Worm (Caenorhabditis elegans): ENCODE data around the gene msp-49.
"Not testable (repeated sequence)": the region's sequence is repeated elsewhere in the genome, so short reads cannot be mapped to it uniquely, and the experiment has no call there.

The msp-49 gene

DNA sequence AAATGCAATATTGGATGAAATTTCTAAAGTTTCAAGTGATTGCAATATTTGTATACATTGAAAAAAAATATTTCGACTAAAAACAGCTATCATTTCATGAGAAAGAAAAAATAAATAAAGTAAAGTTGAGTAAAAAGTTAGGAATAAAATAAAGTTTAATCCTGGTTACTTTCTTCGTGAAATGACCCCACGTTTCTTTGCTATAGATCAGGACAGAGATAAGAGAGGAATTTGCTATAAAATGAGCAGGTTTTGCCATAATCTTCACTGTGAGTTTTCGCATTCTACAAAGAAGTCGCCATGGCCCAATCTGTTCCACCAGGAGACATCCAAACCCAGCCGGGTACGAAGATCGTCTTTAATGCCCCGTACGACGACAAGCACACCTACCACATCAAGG is at the start of gene msp-49:
TSS of gene msp-49 (plus strand) at position 301 of the 400 bp plus-strand sequence.
- TF ChIP-seq ztf-23 (GFP tag; IDR thresholded peaks at IDR 0.05) = no peak
- TF ChIP-seq tab-1 (GFP tag; IDR thresholded peaks at IDR 0.05) = no peak
- TF ChIP-seq klf-2 (GFP tag; conservative IDR thresholded peaks at IDR 0.05) = no peak
- TF ChIP-seq T22C8.4 (GFP tag; IDR thresholded peaks at IDR 0.05) = no peak
- TF ChIP-seq ztf-29 (GFP tag; IDR thresholded peaks at IDR 0.05) = no peak

ce11 chrII:5148349-5148748 is 45.8 kb upstream of the msp-49 start, which contains the start of gene F58A6.5:
Gene F58A6.5, minus strand, starts transcription at chrII:5148449.
- TF ChIP-seq ref-1 (GFP tag; conservative IDR thresholded peaks at IDR 0.05) = no peak
- no peak for TF ChIP-seq ztf-23 (GFP tag; IDR thresholded peaks at IDR 0.05)
- TF ChIP-seq T22C8.4 (GFP tag; IDR thresholded peaks at IDR 0.05) = no peak
- TF ChIP-seq flt-1 (GFP tag; IDR thresholded peaks at IDR 0.05) = no peak
- TF ChIP-seq cog-1 (tag; optimal IDR thresholded peaks at IDR 0.05) = no peak
- no peak for TF ChIP-seq ztf-29 (GFP tag; IDR thresholded peaks at IDR 0.05)
- TF ChIP-seq klf-2 (GFP tag; conservative IDR thresholded peaks at IDR 0.05) = no peak
- no peak for TF ChIP-seq tab-1 (GFP tag; IDR thresholded peaks at IDR 0.05)
- no peak for TF ChIP-seq med-1 (GFP tag; optimal IDR thresholded peaks at IDR 0.05; ENCODE audit: insufficient read depth)

- no peak for TF ChIP-seq T22C8.4 (GFP tag; IDR thresholded peaks at IDR 0.05)
- no peak for TF ChIP-seq ztf-23 (GFP tag; IDR thresholded peaks at IDR 0.05)
- no peak for TF ChIP-seq tab-1 (GFP tag; IDR thresholded peaks at IDR 0.05)
- TF ChIP-seq flt-1 (GFP tag; IDR thresholded peaks at IDR 0.05) = no peak
- TF ChIP-seq med-1 (GFP tag; optimal IDR thresholded peaks at IDR 0.05; ENCODE audit: insufficient read depth) = no peak
- TF ChIP-seq ztf-29 (GFP tag; IDR thresholded peaks at IDR 0.05) = no peak
- TF ChIP-seq klf-2 (GFP tag; conservative IDR thresholded peaks at IDR 0.05) = no peak
These were observed 43.3 kb upstream of the msp-49 start, which contains the start of gene srb-16 for ce11 chrII:5150829-5151228. Gene srb-16, minus strand, starts transcription at chrII:5150929.

DNA sequence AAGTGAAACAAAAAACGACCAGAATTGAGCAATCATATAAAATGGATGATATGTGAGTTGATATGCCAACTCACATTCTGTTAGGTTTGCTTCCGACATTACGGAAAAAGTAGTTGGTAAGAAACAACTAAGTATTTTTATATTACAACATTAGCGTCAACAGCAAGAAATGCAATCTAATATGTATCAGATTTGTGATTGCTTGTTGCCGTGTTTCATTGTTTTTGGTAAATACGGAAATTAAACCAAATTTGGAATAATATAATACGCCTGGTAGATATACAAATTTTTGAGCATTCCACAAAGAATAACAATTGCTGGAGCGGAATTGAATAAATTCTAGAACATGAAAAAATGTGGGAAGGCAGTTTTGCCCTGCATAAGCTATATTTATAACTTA is 39.6 kb upstream of the msp-49 start, which contains the start of gene srb-12:
TSS of gene srb-12 (minus strand) at position 101 of the 400 bp plus-strand sequence.
- TF ChIP-seq T22C8.4 (GFP tag; IDR thresholded peaks at IDR 0.05) = no peak

- TF ChIP-seq T22C8.4 (GFP tag; IDR thresholded peaks at IDR 0.05) (no peak), ref-1 (GFP tag; conservative IDR thresholded peaks at IDR 0.05) (no peak), ztf-23 (GFP tag; IDR thresholded peaks at IDR 0.05) (no peak), tab-1 (GFP tag; IDR thresholded peaks at IDR 0.05) (no peak), med-1 (GFP tag; optimal IDR thresholded peaks at IDR 0.05; ENCODE audit: insufficient read depth) (no peak), flt-1 (GFP tag; IDR thresholded peaks at IDR 0.05) (no peak), ztf-29 (GFP tag; IDR thresholded peaks at IDR 0.05) (no peak), cog-1 (tag; optimal IDR thresholded peaks at IDR 0.05) (no peak), klf-2 (GFP tag; conservative IDR thresholded peaks at IDR 0.05) (no peak)
These were observed 37.2 kb upstream of the msp-49 start, which contains the start of gene msp-45 for ce11 chrII:5156983-5157382. Gene msp-45, minus strand, starts transcription at chrII:5157083.

- TF ChIP-seq flt-1 (GFP tag; IDR thresholded peaks at IDR 0.05) = no peak
- no peak for TF ChIP-seq tab-1 (GFP tag; IDR thresholded peaks at IDR 0.05)
- no peak for TF ChIP-seq ztf-29 (GFP tag; IDR thresholded peaks at IDR 0.05)
- no peak for TF ChIP-seq ref-1 (GFP tag; conservative IDR thresholded peaks at IDR 0.05)
- TF ChIP-seq T22C8.4 (GFP tag; IDR thresholded peaks at IDR 0.05) = no peak
- no peak for TF ChIP-seq cog-1 (tag; optimal IDR thresholded peaks at IDR 0.05)
- TF ChIP-seq med-1 (GFP tag; optimal IDR thresholded peaks at IDR 0.05; ENCODE audit: insufficient read depth) = no peak
- no peak for TF ChIP-seq ztf-23 (GFP tag; IDR thresholded peaks at IDR 0.05)
- TF ChIP-seq klf-2 (GFP tag; conservative IDR thresholded peaks at IDR 0.05) = no peak
These were observed 36.6 kb upstream of the msp-49 start, which contains the start of gene srb-13 for ce11 chrII:5157525-5157924. Gene srb-13, minus strand, starts transcription at chrII:5157625.

ce11 chrII:5158774-5159173 is 35.4 kb upstream of the msp-49 start, which contains the start of gene F58A6.9:
Gene F58A6.9, minus strand, starts transcription at chrII:5158874.
- not testable (repeated sequence) for TF ChIP-seq cog-1 (tag; optimal IDR thresholded peaks at IDR 0.05); klf-2 (GFP tag; conservative IDR thresholded peaks at IDR 0.05); ref-1 (GFP tag; conservative IDR thresholded peaks at IDR 0.05)

- TF ChIP-seq med-1 (GFP tag; optimal IDR thresholded peaks at IDR 0.05; ENCODE audit: insufficient read depth) = no peak
- no peak for TF ChIP-seq ztf-29 (GFP tag; IDR thresholded peaks at IDR 0.05)
- no peak for TF ChIP-seq flt-1 (GFP tag; IDR thresholded peaks at IDR 0.05)
- TF ChIP-seq ztf-23 (GFP tag; IDR thresholded peaks at IDR 0.05) = no peak
- no peak for TF ChIP-seq tab-1 (GFP tag; IDR thresholded peaks at IDR 0.05)
- TF ChIP-seq cog-1 (tag; optimal IDR thresholded peaks at IDR 0.05) = no peak
- no peak for TF ChIP-seq ref-1 (GFP tag; conservative IDR thresholded peaks at IDR 0.05)
These were observed 33.1 kb upstream of the msp-49 start, which contains the start of gene C27D6.11 for ce11 chrII:5161102-5161501. Gene C27D6.11, minus strand, starts transcription at chrII:5161202.

- TF ChIP-seq flt-1 (GFP tag; IDR thresholded peaks at IDR 0.05) (no peak), ref-1 (GFP tag; conservative IDR thresholded peaks at IDR 0.05) (no peak), klf-2 (GFP tag; conservative IDR thresholded peaks at IDR 0.05) (no peak), ztf-29 (GFP tag; IDR thresholded peaks at IDR 0.05) (no peak), cog-1 (tag; optimal IDR thresholded peaks at IDR 0.05) (no peak), med-1 (GFP tag; optimal IDR thresholded peaks at IDR 0.05; ENCODE audit: insufficient read depth) (no peak), tab-1 (GFP tag; IDR thresholded peaks at IDR 0.05) (no peak), T22C8.4 (GFP tag; IDR thresholded peaks at IDR 0.05) (no peak), ztf-23 (GFP tag; IDR thresholded peaks at IDR 0.05) (no peak)
These were observed 30.9 kb upstream of the msp-49 start, which contains the start of gene srb-5 for ce11 chrII:5163283-5163682. Gene srb-5, minus strand, starts transcription at chrII:5163383.

ce11 chrII:5166738-5167137 is 27.4 kb upstream of the msp-49 start, which contains the start of gene srb-3:
Gene srb-3, minus strand, starts transcription at chrII:5166838.
- TF ChIP-seq T22C8.4 (GFP tag; IDR thresholded peaks at IDR 0.05) (no peak), tab-1 (GFP tag; IDR thresholded peaks at IDR 0.05) (no peak)

DNA sequence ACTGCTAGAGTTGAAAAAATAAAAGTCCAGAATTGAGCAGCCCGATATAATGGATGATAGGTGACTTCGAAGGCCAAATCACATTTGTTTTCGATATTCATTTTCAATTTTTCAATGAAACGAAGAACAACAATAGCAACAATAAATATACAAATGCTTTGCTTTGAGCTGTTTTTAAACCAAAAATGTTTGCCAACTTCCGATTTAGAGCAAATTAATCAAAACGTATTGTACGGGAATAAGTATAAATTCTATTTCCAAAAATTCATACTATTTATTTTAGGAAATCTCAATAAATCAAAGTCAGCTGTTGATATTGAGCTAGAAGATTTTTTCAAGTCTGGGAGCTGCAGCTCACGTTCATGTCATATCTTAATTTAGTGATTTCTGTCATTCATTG is 23.2 kb upstream of the msp-49 start, which contains the start of gene srb-1:
TSS of gene srb-1 (minus strand) at position 101 of the 400 bp plus-strand sequence.
- no peak for TF ChIP-seq T22C8.4 (GFP tag; IDR thresholded peaks at IDR 0.05)
- no peak for TF ChIP-seq klf-2 (GFP tag; conservative IDR thresholded peaks at IDR 0.05)
- no peak for TF ChIP-seq med-1 (GFP tag; optimal IDR thresholded peaks at IDR 0.05; ENCODE audit: insufficient read depth)
- TF ChIP-seq ref-1 (GFP tag; conservative IDR thresholded peaks at IDR 0.05) = no peak
